Worm (Caenorhabditis elegans) whole organism, L1 larva: ENCODE measurements around the gene F26F2.7.

ENCODE experiments used
- C04F5.9 ChIP-seq: sonication (generic microtip); optimal IDR thresholded peaks from 2 replicates; lab custom pipeline; 2016; ENCODE audit warnings: missing genetic modification characterization, missing compliant biosample characterization
- C16A3.4 ChIP-seq: fragments of 150-350 bp; optimal IDR thresholded peaks from 2 replicates; lab custom pipeline; 2014; ENCODE audit warnings: missing biosample characterization, missing genetic modification characterization
- F16B12.6 ChIP-seq: fragments of 150-350 bp; optimal IDR thresholded peaks from 2 replicates; lab custom pipeline; 2014; ENCODE audit warnings: missing biosample characterization, missing genetic modification characterization
- Y116A8C.19 ChIP-seq: sonication (generic microtip); optimal IDR thresholded peaks from 2 replicates; lab custom pipeline; 2016; ENCODE audit warnings: missing compliant biosample characterization, missing genetic modification characterization, borderline replicate concordance
- aha-1 ChIP-seq: fragments of 150-350 bp; optimal IDR thresholded peaks from 2 replicates; lab custom pipeline; 2014; ENCODE audit warnings: missing biosample characterization, missing genetic modification characterization
- aly-2 ChIP-seq: fragments of 150-350 bp; optimal IDR thresholded peaks from 2 replicates; lab custom pipeline; 2014; ENCODE audit warnings: missing biosample characterization, missing genetic modification characterization
- ceh-63 ChIP-seq: fragments of 200-800 bp; sonication (Bioruptor generic); optimal IDR thresholded peaks from 2 replicates; lab custom pipeline; 2018; ENCODE audit warnings: mild to moderate bottlenecking, missing genetic modification characterization, missing compliant biosample characterization
- ceh-8 ChIP-seq: fragments of 200-800 bp; sonication (Bioruptor generic); optimal IDR thresholded peaks from 2 replicates; lab custom pipeline; 2018; ENCODE audit warnings: mild to moderate bottlenecking, missing genetic modification characterization, moderate library complexity, missing compliant biosample characterization
- dsc-1 ChIP-seq: sonication (generic microtip); optimal IDR thresholded peaks from 2 replicates; lab custom pipeline; 2016; ENCODE audit warnings: mild to moderate bottlenecking, missing genetic modification characterization, missing compliant biosample characterization
- egl-13 ChIP-seq: sonication (generic microtip); optimal IDR thresholded peaks from 2 replicates; lab custom pipeline; 2016; ENCODE audit warnings: missing genotype, missing genetic modification reagents, missing genetic modification characterization, missing compliant biosample characterization
- elt-2 ChIP-seq: sonication (generic microtip); optimal IDR thresholded peaks from 2 replicates; lab custom pipeline; 2016; ENCODE audit warnings: missing genetic modification characterization, mild to moderate bottlenecking, inconsistent platforms, missing compliant biosample characterization, missing genetic modification reagents
- fkh-4 ChIP-seq: sonication (generic microtip); optimal IDR thresholded peaks from 2 replicates; lab custom pipeline; 2016; ENCODE audit warnings: missing compliant biosample characterization, missing genetic modification characterization, borderline replicate concordance
- fkh-8 ChIP-seq: sonication (generic microtip); optimal IDR thresholded peaks from 2 replicates; lab custom pipeline; 2016; ENCODE audit warnings: mild to moderate bottlenecking, missing genetic modification characterization, missing compliant biosample characterization
- grh-1 ChIP-seq: fragments of 200-800 bp; sonication (Bioruptor generic); IDR thresholded peaks from 2 replicates; pipeline ENCODE4 v1.3.6; 2022; ENCODE audit warnings: missing genetic modification reagents, missing genetic modification characterization, missing compliant biosample characterization
- hlh-17 ChIP-seq: fragments of 200-800 bp; sonication (Bioruptor generic); optimal IDR thresholded peaks from 2 replicates; lab custom pipeline; 2018; ENCODE audit warnings: missing genetic modification characterization, mild to moderate bottlenecking, missing compliant biosample characterization, moderate library complexity, borderline replicate concordance
- irx-1 ChIP-seq: sonication (generic microtip); optimal IDR thresholded peaks from 2 replicates; lab custom pipeline; 2016; ENCODE audit warnings: missing genetic modification characterization, missing compliant biosample characterization
- lin-14 ChIP-seq: fragments of 200-800 bp; sonication (Bioruptor generic); optimal IDR thresholded peaks from 2 replicates; lab custom pipeline; 2018; ENCODE audit warnings: mild to moderate bottlenecking, missing genetic modification characterization, moderate library complexity, missing compliant biosample characterization
- lin-35 ChIP-seq, 2 experiments: fragments of 150-350 bp; optimal IDR thresholded peaks; 2 replicates each; lab custom pipeline; 2014; ENCODE audit warnings: missing biosample characterization in 2 of 2, missing genetic modification characterization in 2 of 2, missing genetic modification reagents in 2 of 2
- mdl-1 ChIP-seq, 2 experiments: fragments of 150-350 bp; optimal IDR thresholded peaks; 2 replicates each; lab custom pipeline; 2014 to 2017; ENCODE audit warnings: missing biosample characterization in 2 of 2, missing genetic modification characterization in 2 of 2, inconsistent platforms in 1 of 2
- mef-2 ChIP-seq: fragments of 150-350 bp; optimal IDR thresholded peaks from 2 replicates; lab custom pipeline; 2014; ENCODE audit warnings: missing biosample characterization, missing genetic modification characterization
- nhr-12 ChIP-seq: sonication (generic microtip); optimal IDR thresholded peaks from 2 replicates; lab custom pipeline; 2017; ENCODE audit warnings: missing biosample characterization, missing genetic modification characterization
- nhr-19 ChIP-seq: fragments of 200-800 bp; sonication (Bioruptor generic); conservative IDR thresholded peaks from 2 replicates; pipeline ENCODE4 v1.3.6; 2022; ENCODE audit warnings: missing genetic modification characterization, missing compliant biosample characterization
- nhr-28 ChIP-seq: fragments of 150-350 bp; optimal IDR thresholded peaks from 2 replicates; lab custom pipeline; 2014; ENCODE audit warnings: missing biosample characterization, missing genetic modification characterization
- nhr-47 ChIP-seq: sonication (generic microtip); optimal IDR thresholded peaks from 2 replicates; lab custom pipeline; 2016; ENCODE audit warnings: mild to moderate bottlenecking, missing genetic modification characterization, moderate library complexity, missing compliant biosample characterization
- nhr-71 ChIP-seq: sonication (generic microtip); optimal IDR thresholded peaks from 2 replicates; lab custom pipeline; 2016; ENCODE audit warnings: mild to moderate bottlenecking, missing genetic modification characterization, moderate library complexity, missing compliant biosample characterization
- nhr-76 ChIP-seq: sonication (generic microtip); optimal IDR thresholded peaks from 2 replicates; lab custom pipeline; 2017; ENCODE audit warnings: missing biosample characterization, missing genetic modification characterization
- nhr-77 ChIP-seq: fragments of 150-350 bp; optimal IDR thresholded peaks from 2 replicates; lab custom pipeline; 2014; ENCODE audit warnings: missing biosample characterization, missing genetic modification characterization
- nhr-85 ChIP-seq: sonication (generic microtip); peaks from one replicate; lab custom pipeline; 2016; ENCODE audit warnings: missing genetic modification characterization, inconsistent platforms, missing compliant biosample characterization
- pax-3 ChIP-seq: fragments of 200-800 bp; sonication (Bioruptor generic); optimal IDR thresholded peaks from 2 replicates; lab custom pipeline; 2018; ENCODE audit warnings: mild to moderate bottlenecking, missing genetic modification characterization, moderate library complexity, missing compliant biosample characterization
- skn-1 ChIP-seq: fragments of 150-350 bp; optimal IDR thresholded peaks from 2 replicates; lab custom pipeline; 2014; ENCODE audit warnings: missing biosample characterization, missing genetic modification characterization
- snpc-4 ChIP-seq: fragments of 150-350 bp; optimal IDR thresholded peaks from 2 replicates; lab custom pipeline; 2014; ENCODE audit warnings: missing biosample characterization, missing genetic modification characterization
- swsn-7 ChIP-seq: sonication (generic microtip); optimal IDR thresholded peaks from 2 replicates; lab custom pipeline; 2016; ENCODE audit warnings: missing genetic modification characterization, missing compliant biosample characterization
- unc-130 ChIP-seq: fragments of 150-350 bp; optimal IDR thresholded peaks from 2 replicates; lab custom pipeline; 2017; ENCODE audit warnings: missing biosample characterization, missing genetic modification characterization, inconsistent platforms
- unc-86 ChIP-seq: sonication (generic microtip); optimal IDR thresholded peaks from 2 replicates; lab custom pipeline; 2016; ENCODE audit warnings: missing genetic modification characterization, missing compliant biosample characterization
- vab-15 ChIP-seq: sonication (generic microtip); optimal IDR thresholded peaks from 2 replicates; lab custom pipeline; 2017; ENCODE audit warnings: missing genotype, mild to moderate bottlenecking, missing genetic modification characterization, missing compliant biosample characterization
- zag-1 ChIP-seq: fragments of 150-350 bp; optimal IDR thresholded peaks from 2 replicates; lab custom pipeline; 2014; ENCODE audit warnings: missing biosample characterization, missing genetic modification characterization
- zip-4 ChIP-seq: fragments of 200-800 bp; sonication (Bioruptor generic); optimal IDR thresholded peaks from 2 replicates; lab custom pipeline; 2018; ENCODE audit warnings: mild to moderate bottlenecking, missing genetic modification characterization, moderate library complexity, missing compliant biosample characterization
- ztf-11 ChIP-seq, 2 experiments: sonication (generic microtip); optimal IDR thresholded peaks; 2 replicates each; lab custom pipeline; 2016 to 2017; ENCODE audit warnings: missing genetic modification characterization in 2 of 2, missing biosample characterization in 1 of 2, missing compliant biosample characterization in 1 of 2

F26F2.7 gene

DNA sequence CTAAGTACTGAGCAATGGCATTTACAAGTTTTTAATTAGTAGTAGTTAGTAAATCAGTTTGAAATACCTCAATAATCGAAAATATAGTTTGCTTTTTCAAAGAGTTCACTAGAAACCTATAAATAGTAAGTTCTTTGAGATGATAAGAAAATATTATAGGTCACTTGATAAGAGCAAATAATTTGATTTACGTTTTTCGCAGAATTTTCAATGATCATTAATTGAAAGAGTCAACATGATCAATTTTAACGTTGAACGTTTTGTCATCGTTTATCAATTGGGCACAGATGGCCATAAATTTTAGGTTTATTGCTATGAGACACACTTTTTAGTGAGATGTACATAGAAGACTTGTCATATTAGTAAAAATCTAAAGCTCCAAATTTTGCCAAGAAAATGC, 35.0 kb upstream of the F26F2.7 start:
- TF ChIP-seq hlh-17 (no peak), elt-2 (tag; lab: Kevin White, UChicago) (peak; percentile 37)
- TF ChIP-seq, all 84 proteins: peak for 1

DNA sequence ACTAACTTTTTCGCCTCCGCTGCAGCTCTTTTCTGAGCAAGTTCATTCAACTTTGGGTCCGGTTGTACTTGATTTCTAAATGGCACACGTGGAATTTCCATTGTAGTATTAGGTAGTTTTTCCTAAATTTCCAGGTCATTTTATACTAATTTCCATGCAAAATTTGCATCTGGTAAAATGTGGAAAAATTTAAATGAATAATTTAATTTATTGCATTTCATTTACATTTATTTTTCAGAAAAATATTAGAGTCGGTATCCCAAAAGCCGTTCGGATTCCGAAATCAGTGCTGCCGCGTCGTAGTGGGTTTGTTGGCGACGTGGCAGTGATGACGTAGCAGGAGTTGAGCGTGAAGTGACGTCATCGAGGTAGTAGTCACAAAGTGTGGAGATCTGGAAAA, 33.7 kb upstream of the F26F2.7 start, which contains the start of gene Y38H6C.18:
Y38H6C.18 (minus strand) TSS at position 101 of the 400 bp plus-strand sequence.
- no peak for TF ChIP-seq egl-13 (tag; lab: Kevin White, UChicago)
- TF ChIP-seq nhr-71 (tag; lab: Kevin White, UChicago), result no peak

DNA sequence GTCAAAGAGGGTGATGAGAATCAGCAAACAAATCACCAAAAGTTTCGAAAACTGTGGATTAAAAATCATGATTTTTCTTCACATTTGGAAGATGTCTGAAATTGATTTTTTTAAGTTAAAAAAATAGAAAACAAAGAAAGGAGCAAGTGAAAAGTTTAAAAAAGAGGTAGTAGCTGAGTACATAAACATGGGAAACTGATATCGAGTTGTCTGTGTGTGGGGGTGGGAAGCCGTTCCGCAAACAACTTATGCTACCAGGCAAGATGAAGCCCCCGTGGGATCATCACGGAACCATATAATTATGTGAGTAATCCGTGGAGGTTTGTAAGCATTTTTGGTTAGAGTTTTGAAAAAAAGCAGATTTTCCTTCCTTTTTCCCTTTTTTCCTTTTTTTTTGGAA, 29.7 kb upstream of the F26F2.7 start, which contains the start of gene Y38H6C.20:
Y38H6C.20 (minus strand) TSS at position 101 of the 400 bp plus-strand sequence.
- TF ChIP-seq C04F5.9 (tag; lab: Kevin White, UChicago), result no peak
- no peak for TF ChIP-seq nhr-47 (tag; lab: Kevin White, UChicago)
- no peak for TF ChIP-seq nhr-28 (tag; lab: Kevin White, UChicago)
- TF ChIP-seq lin-35 (GFP tag; optimal IDR thresholded peaks at IDR 0.05; lab: Kevin White, UChicago), result no peak
- TF ChIP-seq zag-1, result no peak
- no peak for TF ChIP-seq unc-86 (tag; lab: Kevin White, UChicago)
- TF ChIP-seq lin-14, result no peak
- no peak for TF ChIP-seq unc-130 (tag; lab: Kevin White, UChicago)
- no peak for TF ChIP-seq hlh-17
- no peak for TF ChIP-seq mdl-1 (tag; optimal IDR thresholded peaks at IDR 0.05; lab: Kevin White, UChicago)
- no peak for TF ChIP-seq swsn-7 (tag; lab: Kevin White, UChicago)
- TF ChIP-seq aly-2 (tag; lab: Kevin White, UChicago), result no peak
- TF ChIP-seq nhr-85 (tag; lab: Kevin White, UChicago), result no peak
- no peak for TF ChIP-seq ceh-8
- TF ChIP-seq C16A3.4 (tag; lab: Kevin White, UChicago), result no peak

DNA sequence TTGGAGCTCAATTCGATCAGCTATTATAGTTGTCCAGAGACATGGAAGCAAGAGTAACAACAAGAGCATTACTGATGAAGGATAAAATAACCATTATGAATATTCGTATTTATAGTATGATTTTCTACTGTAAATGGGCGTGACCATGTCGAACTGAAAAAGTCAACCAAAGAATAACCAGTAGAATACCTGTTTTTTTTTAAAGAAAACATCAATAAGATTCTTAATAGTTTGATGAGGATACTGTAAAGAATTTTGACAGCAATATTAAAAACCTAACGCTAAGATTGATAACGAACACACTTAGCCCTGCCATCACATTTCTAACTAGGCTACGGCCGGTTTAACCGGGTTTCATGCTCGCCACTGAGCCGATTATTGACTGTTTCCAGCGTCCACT, 27.8 kb upstream of the F26F2.7 start, which contains the start of gene vmo-1:
vmo-1 (minus strand) TSS at position 101 of the 400 bp plus-strand sequence.
- TF ChIP-seq dsc-1 (tag; lab: Kevin White, UChicago) (no peak), C16A3.4 (tag; lab: Kevin White, UChicago) (no peak), nhr-77 (no peak), nhr-12 (no peak), skn-1 (tag; lab: Kevin White, UChicago) (no peak), fkh-8 (no peak), ztf-11 (tag; optimal IDR thresholded peaks at IDR 0.05; lab: Kevin White, UChicago) (no peak), snpc-4 (tag; lab: Kevin White, UChicago) (no peak), Y116A8C.19 (tag; lab: Kevin White, UChicago) (no peak), mef-2 (tag; lab: Kevin White, UChicago) (no peak), ceh-8 (no peak), grh-1 (GFP tag; lab: Robert Waterston, UW) (no peak), zip-4 (GFP tag; lab: Kevin White, UChicago) (no peak)
- TF ChIP-seq, all 84 proteins: peak for 0

DNA sequence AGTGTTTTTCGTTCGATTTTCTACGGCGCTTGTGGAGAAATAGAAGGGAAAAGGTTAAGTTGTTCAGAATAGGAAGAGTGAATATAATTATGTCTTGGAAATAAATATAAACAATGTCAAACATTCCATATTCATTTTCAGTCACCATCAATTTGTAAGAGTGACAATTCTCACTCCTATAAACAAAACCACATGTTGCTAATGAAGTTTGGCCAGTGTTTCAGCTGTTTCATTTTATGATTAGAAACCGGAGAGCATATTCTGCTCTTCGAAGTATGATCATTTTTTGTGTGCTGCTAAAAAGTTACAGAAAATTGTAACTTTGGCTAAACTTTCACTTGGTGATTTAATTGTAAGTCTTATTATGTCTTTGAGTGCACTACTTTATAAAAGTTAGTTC, 25.7 kb upstream of the F26F2.7 start, which contains the start of gene Y38H6C.21:
Y38H6C.21 (minus strand) TSS at position 148 of the 400 bp plus-strand sequence.
- TF ChIP-seq elt-2 (tag; lab: Kevin White, UChicago), result peak; percentile 8
- TF ChIP-seq lin-14, result no peak
- TF ChIP-seq irx-1, result no peak
- peak; percentile 88 for TF ChIP-seq dsc-1 (tag; lab: Kevin White, UChicago)
- peak; percentile 76 for TF ChIP-seq fkh-4 (tag; lab: Kevin White, UChicago)

DNA sequence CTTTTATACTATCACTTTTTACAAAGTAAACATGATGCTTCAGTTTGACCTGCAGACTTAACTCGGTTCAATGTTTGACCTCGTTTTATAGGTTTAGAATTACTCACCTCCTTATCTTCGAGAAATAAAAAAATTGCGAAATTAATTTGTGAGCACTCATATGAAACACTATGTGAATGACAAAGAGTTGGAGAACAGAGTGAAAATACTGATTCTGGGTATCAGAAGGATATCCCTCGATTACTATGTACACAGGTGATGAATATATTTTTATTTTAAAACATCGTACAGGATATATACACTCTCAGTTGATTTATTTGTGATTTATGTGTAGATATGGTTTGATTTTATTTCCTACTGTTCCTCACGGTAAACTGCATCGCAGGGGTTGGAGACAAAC, 24.5 kb upstream of the F26F2.7 start, which contains the start of gene Y38H6C.23:
Y38H6C.23 (minus strand) TSS at position 101 of the 400 bp plus-strand sequence.
- TF ChIP-seq Y116A8C.19 (tag; lab: Kevin White, UChicago) (no peak), skn-1 (tag; lab: Kevin White, UChicago) (no peak), nhr-19 (GFP tag; lab: Robert Waterston, UW) (no peak), hlh-17 (no peak), nhr-77 (no peak), lin-14 (no peak), C04F5.9 (tag; lab: Kevin White, UChicago) (no peak), F16B12.6 (tag; lab: Kevin White, UChicago) (no peak), irx-1 (no peak), vab-15 (tag; lab: Kevin White, UChicago) (no peak), snpc-4 (tag; lab: Kevin White, UChicago) (no peak), nhr-47 (tag; lab: Kevin White, UChicago) (no peak), nhr-76 (tag; lab: Kevin White, UChicago) (no peak), pax-3 (tag; lab: Kevin White, UChicago) (no peak), aha-1 (tag; lab: Kevin White, UChicago) (no peak), ceh-8 (no peak), ceh-63 (GFP tag; lab: Kevin White, UChicago) (no peak)
